Worm (Caenorhabditis elegans) whole organism, midembryonic: ENCODE data around the gene ced-7.

Experiments
- T22C8.4 ChIP-seq: fragments of 200-800 bp; sonication (Bioruptor generic); IDR thresholded peaks from 2 replicates; pipeline ENCODE4 v1.3.6; 2022; ENCODE audit warnings: missing genetic modification characterization, missing compliant biosample characterization
- cog-1 ChIP-seq: sonication (generic microtip); optimal IDR thresholded peaks from 2 replicates; lab custom pipeline; 2016; ENCODE audit warnings: missing genetic modification characterization, missing compliant biosample characterization
- flt-1 ChIP-seq: fragments of 200-800 bp; sonication (Bioruptor generic); IDR thresholded peaks from 2 replicates; pipeline ENCODE4 v1.3.6; 2022; ENCODE audit warnings: missing genetic modification characterization, missing compliant biosample characterization
- klf-2 ChIP-seq: fragments of 200-800 bp; sonication (Bioruptor generic); conservative IDR thresholded peaks from 2 replicates; pipeline ENCODE4 v1.3.6; 2022; ENCODE audit warnings: missing genetic modification reagents, missing genetic modification characterization, missing compliant biosample characterization
- med-1 ChIP-seq: sonication (generic microtip); optimal IDR thresholded peaks from 2 replicates; lab custom pipeline; 2017; ENCODE audit warnings: missing genetic modification characterization, mild to moderate bottlenecking, missing compliant biosample characterization, antibody characterized with exemption, missing genetic modification reagents; ENCODE audit not compliant: insufficient read depth
- ref-1 ChIP-seq: fragments of 200-800 bp; sonication (Bioruptor generic); conservative IDR thresholded peaks from 2 replicates; pipeline ENCODE4 v1.3.6; 2022; ENCODE audit warnings: missing genetic modification reagents, missing genetic modification characterization, missing compliant biosample characterization
- tab-1 ChIP-seq: fragments of 200-800 bp; sonication (Bioruptor generic); IDR thresholded peaks from 2 replicates; pipeline ENCODE4 v1.3.6; 2022; ENCODE audit warnings: missing genetic modification characterization, missing compliant biosample characterization
- ztf-23 ChIP-seq: fragments of 200-800 bp; sonication (Bioruptor generic); IDR thresholded peaks from 2 replicates; pipeline ENCODE4 v1.3.6; 2022; ENCODE audit warnings: missing genetic modification reagents, missing genetic modification characterization, missing compliant biosample characterization
- ztf-29 ChIP-seq: fragments of 200-800 bp; sonication (Bioruptor generic); IDR thresholded peaks from 2 replicates; pipeline ENCODE4 v1.3.6; 2022; ENCODE audit warnings: missing genetic modification reagents, missing genetic modification characterization, missing compliant biosample characterization

ced-7 gene

DNA sequence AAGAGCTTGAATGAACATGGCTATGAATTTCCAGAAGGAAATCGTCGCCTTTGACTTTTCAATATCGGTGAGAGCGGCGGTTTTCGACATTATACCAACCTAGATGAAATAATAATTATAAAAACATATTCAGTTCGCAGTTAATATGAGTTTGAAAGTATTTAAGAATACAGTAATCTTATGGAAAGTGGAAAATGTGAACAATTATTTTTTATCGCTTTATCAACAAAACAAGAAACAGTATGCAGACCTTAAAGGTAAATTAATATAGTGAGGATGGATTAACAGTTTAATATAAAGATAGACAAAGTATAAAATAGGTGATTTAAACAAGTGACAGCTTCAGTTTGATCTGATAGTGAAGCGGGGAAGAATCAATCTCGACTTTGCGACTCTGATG is 21.4 kb downstream of the ced-7 start, which contains the start of gene C48B4.6:
TSS of gene C48B4.6 (minus strand) at position 101 of the 400 bp plus-strand sequence.
- TF ChIP-seq med-1 (GFP tag; lab: Kevin White, UChicago), result no peak
- TF ChIP-seq cog-1 (tag; lab: Kevin White, UChicago), result no peak
- TF ChIP-seq klf-2 (GFP tag; lab: Robert Waterston, UW), result no peak
- no peak for TF ChIP-seq tab-1 (GFP tag; lab: Robert Waterston, UW)
- TF ChIP-seq ref-1 (GFP tag; lab: Robert Waterston, UW), result no peak
- TF ChIP-seq flt-1 (GFP tag; lab: Robert Waterston, UW), result no peak
- no peak for TF ChIP-seq T22C8.4
- no peak for TF ChIP-seq ztf-23
- no peak for TF ChIP-seq ztf-29 (GFP tag; lab: Robert Waterston, UW)

DNA sequence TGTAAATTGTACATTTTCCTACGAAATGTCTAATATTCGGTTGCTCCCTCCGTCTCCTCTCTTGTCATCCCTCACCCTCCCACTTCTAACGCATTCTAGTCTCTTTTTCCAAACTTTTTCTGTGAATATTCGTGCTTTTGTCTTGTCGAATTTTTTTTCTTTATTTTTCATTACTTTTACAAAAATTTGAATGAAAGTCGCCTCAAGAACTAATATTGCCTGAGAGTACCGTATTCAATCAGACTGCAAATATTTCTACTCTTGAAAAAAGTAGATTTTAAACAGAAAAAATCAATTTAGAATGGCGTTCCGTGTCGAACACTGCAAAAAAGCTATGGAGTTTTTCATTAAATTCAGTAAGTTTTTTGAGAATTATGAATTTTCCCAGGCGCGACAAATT is 23.6 kb downstream of the ced-7 start, which contains the start of gene ZK1098.11:
TSS of gene ZK1098.11 (plus strand) at position 301 of the 400 bp plus-strand sequence.
- TF ChIP-seq cog-1 (tag; lab: Kevin White, UChicago), result no peak
- no peak for TF ChIP-seq T22C8.4

DNA sequence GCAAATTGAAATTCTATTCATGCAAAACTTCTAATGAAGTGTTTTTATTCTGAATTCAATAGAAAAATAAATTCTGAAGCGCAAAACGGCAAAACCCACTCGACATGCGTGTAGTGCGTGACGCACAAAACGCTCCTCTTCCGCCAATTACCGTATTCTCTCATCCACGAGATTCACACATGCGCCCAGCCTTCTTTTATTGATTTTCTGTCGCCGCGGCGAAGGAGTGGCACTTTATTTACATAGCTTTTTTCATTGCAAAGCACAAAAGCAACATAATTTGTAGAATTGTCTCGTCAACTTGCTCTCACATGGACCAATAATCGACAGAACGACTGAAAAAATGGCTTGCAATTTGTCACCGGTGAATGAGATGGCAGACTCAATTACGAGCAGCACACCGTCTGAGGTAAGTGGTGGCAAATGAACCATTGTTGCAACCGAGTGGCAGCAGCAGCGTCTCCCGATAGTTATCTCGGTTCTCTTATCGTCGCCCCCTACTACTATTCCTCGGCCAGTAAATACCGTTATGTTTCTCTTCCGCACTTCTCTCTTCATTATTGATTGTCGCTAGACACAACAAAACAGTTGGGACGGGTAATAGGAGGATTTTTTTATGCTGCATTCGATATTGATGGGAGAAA is 33.8 kb downstream of the ced-7 start, which contains the start of gene unc-16:
TSS of gene unc-16 (plus strand) at position 243 of the 644 bp plus-strand sequence.
- peak; percentile 90 for TF ChIP-seq T22C8.4
- peak; percentile 70 for TF ChIP-seq ztf-23
- 0 out of 2 replicates have a peak, but pooled peaks have one; percentile 63 for TF ChIP-seq flt-1 (GFP tag; lab: Robert Waterston, UW)
- no peak for TF ChIP-seq ztf-29 (GFP tag; lab: Robert Waterston, UW)
- peak; percentile 47 for TF ChIP-seq cog-1 (tag; lab: Kevin White, UChicago)

DNA sequence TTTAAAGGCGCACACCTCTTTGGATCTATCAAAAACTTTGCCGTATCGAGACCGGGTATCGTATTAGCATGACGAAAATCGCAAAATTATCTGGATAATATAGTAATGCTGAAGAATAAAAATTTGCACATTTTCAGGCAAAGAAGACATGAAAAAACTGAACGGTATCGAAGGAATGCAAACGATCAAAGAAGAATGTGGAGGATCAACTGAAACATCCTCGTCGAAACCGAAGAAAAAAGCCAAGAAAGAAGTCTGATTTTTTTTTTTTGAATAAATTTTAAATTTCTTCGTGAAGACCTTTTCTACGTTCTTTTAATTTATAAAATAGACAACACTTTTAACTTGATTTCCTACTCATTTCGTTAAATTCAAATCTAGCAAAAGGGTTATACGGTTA is 35.1 kb downstream of the ced-7 start, which contains the start of gene ZK1098.12:
TSS of gene ZK1098.12 (plus strand) at position 301 of the 400 bp plus-strand sequence.
- no peak for TF ChIP-seq med-1 (GFP tag; lab: Kevin White, UChicago)
- TF ChIP-seq ztf-23, result no peak
- TF ChIP-seq flt-1 (GFP tag; lab: Robert Waterston, UW), result no peak
- no peak for TF ChIP-seq T22C8.4
- no peak for TF ChIP-seq ztf-29 (GFP tag; lab: Robert Waterston, UW)
- no peak for TF ChIP-seq ref-1 (GFP tag; lab: Robert Waterston, UW)
- no peak for TF ChIP-seq klf-2 (GFP tag; lab: Robert Waterston, UW)
- no peak for TF ChIP-seq cog-1 (tag; lab: Kevin White, UChicago)
- TF ChIP-seq tab-1 (GFP tag; lab: Robert Waterston, UW), result no peak

DNA sequence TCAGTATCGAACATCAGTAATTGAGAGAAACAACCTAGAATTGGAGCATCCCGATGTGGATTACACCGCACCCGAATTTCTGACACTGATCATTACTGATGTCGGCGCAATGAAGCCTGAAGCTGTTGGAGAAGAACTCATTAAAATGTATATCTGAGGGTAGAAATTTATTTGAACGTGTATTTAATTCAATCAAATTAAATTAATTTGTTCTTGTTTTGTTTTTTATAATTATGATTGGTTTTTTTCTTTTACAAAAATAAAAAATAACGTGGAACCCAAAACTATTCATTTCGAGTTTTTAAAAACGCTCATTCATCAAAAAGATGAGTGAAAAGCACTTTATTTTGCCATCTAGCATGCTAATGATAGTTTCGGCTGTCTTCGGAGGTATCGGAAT is 35.8 kb downstream of the ced-7 start, which contains the start of gene ZK1098.9:
TSS of gene ZK1098.9 (plus strand) at position 301 of the 400 bp plus-strand sequence.
- TF ChIP-seq ztf-29 (GFP tag; lab: Robert Waterston, UW) (no peak), ztf-23 (no peak), flt-1 (GFP tag; lab: Robert Waterston, UW) (no peak), T22C8.4 (no peak), cog-1 (tag; lab: Kevin White, UChicago) (no peak), ref-1 (GFP tag; lab: Robert Waterston, UW) (no peak), klf-2 (GFP tag; lab: Robert Waterston, UW) (no peak), med-1 (GFP tag; lab: Kevin White, UChicago) (no peak), tab-1 (GFP tag; lab: Robert Waterston, UW) (no peak)

DNA sequence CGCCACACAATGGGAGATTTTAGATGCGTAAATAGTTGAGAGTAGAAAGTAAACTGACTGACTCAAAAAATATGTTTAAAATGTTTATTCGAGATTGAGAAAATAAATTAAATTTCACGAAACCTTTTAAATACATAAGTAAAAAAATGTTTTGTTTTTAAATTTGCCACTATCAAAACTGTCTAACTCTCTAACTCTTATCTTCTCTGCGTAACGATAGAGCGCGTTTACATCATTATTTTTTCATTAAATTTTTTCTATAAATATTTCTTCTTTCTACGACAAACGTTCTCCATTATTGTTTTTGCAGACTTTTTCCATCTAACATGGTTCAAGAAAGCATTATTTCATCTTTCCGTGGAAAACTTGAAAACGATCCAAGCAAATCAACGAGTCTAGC is 37.1 kb downstream of the ced-7 start, which contains the start of gene eif-2Balpha:
TSS of gene eif-2Balpha (plus strand) at position 304 of the 400 bp plus-strand sequence.
- TF ChIP-seq ztf-29 (GFP tag; lab: Robert Waterston, UW), result no peak
- no peak for TF ChIP-seq flt-1 (GFP tag; lab: Robert Waterston, UW)
- no peak for TF ChIP-seq ztf-23
- no peak for TF ChIP-seq med-1 (GFP tag; lab: Kevin White, UChicago)

DNA sequence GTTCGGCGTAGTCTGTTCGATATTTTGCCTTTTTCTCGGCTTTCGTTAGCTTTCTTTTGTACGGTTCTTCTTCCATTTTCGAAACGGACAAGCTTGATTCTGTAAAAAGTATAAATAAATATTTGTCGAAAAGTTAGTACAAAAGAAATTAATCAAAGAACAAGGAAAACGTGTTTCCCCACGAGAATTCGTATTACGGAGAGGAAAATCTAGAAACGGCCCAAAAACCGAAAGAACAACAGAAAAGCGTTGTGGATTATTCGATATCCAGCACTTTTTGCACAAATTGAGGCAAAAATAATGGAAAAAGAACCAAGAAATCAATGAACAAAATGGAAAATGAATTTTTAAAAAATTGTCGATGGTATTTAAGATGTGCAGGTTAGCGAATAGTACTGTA is 37.6 kb downstream of the ced-7 start, which contains the start of gene mut-7:
TSS of gene mut-7 (minus strand) at position 101 of the 400 bp plus-strand sequence.
- no peak for TF ChIP-seq ztf-23
- TF ChIP-seq cog-1 (tag; lab: Kevin White, UChicago), result no peak
- TF ChIP-seq med-1 (GFP tag; lab: Kevin White, UChicago), result no peak
- no peak for TF ChIP-seq ztf-29 (GFP tag; lab: Robert Waterston, UW)
- TF ChIP-seq ref-1 (GFP tag; lab: Robert Waterston, UW), result no peak
- TF ChIP-seq T22C8.4, result no peak
- no peak for TF ChIP-seq flt-1 (GFP tag; lab: Robert Waterston, UW)

DNA sequence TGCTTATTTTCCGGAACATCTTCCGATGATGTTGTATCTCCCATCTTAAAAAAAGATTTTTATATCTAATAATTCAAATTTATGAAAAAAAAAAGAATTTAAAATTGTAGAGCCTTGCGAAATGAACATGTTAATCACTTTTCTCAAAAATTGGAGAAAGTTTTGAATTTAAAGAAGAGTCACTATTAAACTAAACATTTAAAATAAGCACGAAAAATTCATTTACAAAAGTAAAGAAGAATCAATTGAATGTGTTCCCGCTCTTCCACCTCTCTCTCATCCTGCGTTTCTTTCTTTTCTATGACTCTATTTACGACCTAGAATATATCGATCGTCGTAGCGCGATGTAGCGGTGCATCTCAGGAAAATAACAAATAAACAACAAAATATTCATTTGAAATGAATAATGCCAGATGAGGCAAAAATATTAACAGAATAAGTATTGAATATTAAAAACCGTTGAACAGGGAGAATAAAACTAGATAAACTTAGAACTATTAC is 41.2 kb downstream of the ced-7 start, which contains the start of gene ZK1098.3:
TSS of gene ZK1098.3 (minus strand) at position 51 of the 501 bp plus-strand sequence.
- TF ChIP-seq T22C8.4, result peak; percentile 65; the same call in 1 of the 2 replicates
- no peak for TF ChIP-seq med-1 (GFP tag; lab: Kevin White, UChicago)

DNA sequence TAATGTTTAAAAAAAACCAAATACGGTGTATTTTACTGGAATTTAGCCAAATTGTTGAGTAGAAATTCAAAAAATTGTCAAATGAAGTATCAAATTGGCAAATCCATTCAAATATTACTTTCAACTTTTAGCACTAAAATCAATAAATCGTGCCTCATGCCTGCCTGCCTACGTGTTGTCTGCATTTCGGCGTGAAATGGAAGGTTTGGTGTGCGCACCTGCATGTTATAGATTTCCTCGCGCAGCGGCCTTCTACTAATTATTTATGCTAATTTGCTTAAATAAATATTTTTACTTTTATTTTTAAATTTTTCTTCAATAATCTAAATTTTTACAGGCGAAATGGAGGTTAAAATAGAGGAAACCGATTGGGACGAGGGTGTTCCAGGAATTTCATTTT is 51.1 kb downstream of the ced-7 start, which contains the start of gene ZK1098.2:
TSS of gene ZK1098.2 (plus strand) at position 336 of the 400 bp plus-strand sequence.
- TF ChIP-seq T22C8.4 (peak; percentile 38; the same call in 1 of the 2 replicates), ref-1 (GFP tag; lab: Robert Waterston, UW) (no peak)

DNA sequence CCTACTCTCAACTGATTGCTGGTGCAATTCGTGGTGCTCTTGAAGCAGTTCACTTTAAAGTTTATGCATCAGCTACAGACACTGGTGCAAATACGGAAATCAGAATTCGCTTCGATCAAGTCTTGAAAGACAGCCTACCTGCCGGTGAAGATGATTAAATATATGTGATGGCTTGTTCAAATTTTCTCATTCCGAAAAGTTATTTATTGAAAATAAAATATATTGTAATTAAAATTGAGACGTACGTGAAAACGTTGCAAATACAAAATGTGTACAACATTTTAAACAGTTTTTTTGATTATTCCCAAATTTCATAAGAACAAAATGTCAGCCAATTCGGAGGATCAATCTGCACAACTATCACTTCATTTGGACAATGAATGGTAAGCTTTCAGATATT is 53.0 kb downstream of the ced-7 start, which contains the start of gene ZK1098.6:
TSS of gene ZK1098.6 (plus strand) at position 301 of the 400 bp plus-strand sequence.
- TF ChIP-seq ref-1 (GFP tag; lab: Robert Waterston, UW) (no peak), flt-1 (GFP tag; lab: Robert Waterston, UW) (no peak), cog-1 (tag; lab: Kevin White, UChicago) (no peak)
